Fruit fly (Drosophila melanogaster) whole organism, embryonic: ENCODE results near the gene CG7889.

Experiments used
- Abd-B ChIP-seq: fragments of 200-800 bp; sonication (Bioruptor generic); optimal IDR thresholded peaks from 2 replicates; lab custom pipeline; 2018; ENCODE audit warnings: missing biosample characterization, mild to moderate bottlenecking, missing genetic modification characterization, moderate library complexity
- Awh ChIP-seq: fragments of 200-800 bp; sonication (Bioruptor generic); IDR thresholded peaks from 2 replicates; pipeline ENCODE4, ENCODE4 v1.3.6; 2022; ENCODE audit warnings: missing biosample characterization, missing genetic modification characterization
- CG11085 ChIP-seq: fragments of 200-800 bp; sonication (Bioruptor generic); IDR thresholded peaks from 2 replicates; pipeline ENCODE4 v1.3.6; 2022; ENCODE audit warnings: missing biosample characterization, missing genetic modification characterization
- CG11456 ChIP-seq: fragments of 200-800 bp; sonication (Bioruptor generic); IDR thresholded peaks from 3 replicates; pipeline ENCODE4 v1.3.6; 2022; ENCODE audit warnings: missing biosample characterization, missing genetic modification characterization
- CG12104 ChIP-seq: fragments of 200-800 bp; sonication (Bioruptor generic); optimal IDR thresholded peaks from 3 replicates; lab custom pipeline; 2016; ENCODE audit warnings: missing biosample characterization, missing genetic modification characterization
- CG12769 ChIP-seq: fragments of 200-800 bp; sonication (Bioruptor generic); optimal IDR thresholded peaks from 2 replicates; lab custom pipeline; 2019; ENCODE audit warnings: missing biosample characterization, mild to moderate bottlenecking, missing genetic modification characterization, moderate library complexity
- CG13624 ChIP-seq: fragments of 200-800 bp; sonication (Bioruptor generic); optimal IDR thresholded peaks from 2 replicates; lab custom pipeline; 2016; ENCODE audit warnings: missing biosample characterization, missing genetic modification characterization
- CG14014 ChIP-seq: fragments of 200-800 bp; sonication (Bioruptor generic); IDR thresholded peaks from 2 replicates; pipeline ENCODE4 v1.3.6; 2022; ENCODE audit warnings: missing biosample characterization, missing genetic modification characterization
- CG14441 ChIP-seq: fragments of 200-800 bp; sonication (Bioruptor generic); IDR thresholded peaks from 2 replicates; pipeline ENCODE4 v1.3.6; 2022; ENCODE audit warnings: missing biosample characterization, missing genetic modification characterization
- CG18262 ChIP-seq: fragments of 200-800 bp; optimal IDR thresholded peaks from 3 replicates; lab custom pipeline; 2019; ENCODE audit warnings: missing biosample characterization, mild to moderate bottlenecking, missing genetic modification characterization, moderate library complexity
- CG2129 ChIP-seq: fragments of 200-800 bp; sonication (Bioruptor generic); IDR thresholded peaks from 2 replicates; pipeline ENCODE4 v1.3.6; 2022; ENCODE audit warnings: missing biosample characterization, missing genetic modification characterization; ENCODE audit not compliant: partially characterized antibody
- CG2678 ChIP-seq: fragments of 200-800 bp; sonication (Bioruptor generic); optimal IDR thresholded peaks from 3 replicates; lab custom pipeline; 2019; ENCODE audit warnings: missing biosample characterization, mild to moderate bottlenecking, missing genetic modification characterization, moderate library complexity
- CG31365 ChIP-seq: fragments of 200-800 bp; sonication (Bioruptor generic); optimal IDR thresholded peaks from 2 replicates; lab custom pipeline; 2018; ENCODE audit warnings: missing biosample characterization, mild to moderate bottlenecking, missing genetic modification characterization
- CG32772 ChIP-seq: fragments of 200-800 bp; sonication (Bioruptor generic); IDR thresholded peaks from 2 replicates; pipeline ENCODE4 v1.3.6; 2022; ENCODE audit warnings: missing biosample characterization, missing genetic modification characterization
- CG4282 ChIP-seq: fragments of 200-800 bp; sonication (Bioruptor generic); optimal IDR thresholded peaks from 2 replicates; lab custom pipeline; 2016; ENCODE audit warnings: missing biosample characterization, missing genetic modification characterization
- CG4424 ChIP-seq: fragments of 200-800 bp; sonication (Bioruptor generic); optimal IDR thresholded peaks from 3 replicates; lab custom pipeline; 2016; ENCODE audit warnings: missing biosample characterization, missing genetic modification characterization
- CG4617 ChIP-seq: fragments of 200-800 bp; sonication (Bioruptor generic); optimal IDR thresholded peaks from 3 replicates; lab custom pipeline; 2016; ENCODE audit warnings: missing biosample characterization, missing genetic modification characterization, borderline replicate concordance
- CG7839 ChIP-seq: fragments of 200-800 bp; sonication (Bioruptor generic); optimal IDR thresholded peaks from 3 replicates; lab custom pipeline; 2018; ENCODE audit warnings: missing biosample characterization, mild to moderate bottlenecking, missing genetic modification characterization, moderate library complexity
- CG7928 ChIP-seq: fragments of 200-800 bp; sonication (Bioruptor generic); optimal IDR thresholded peaks from 2 replicates; lab custom pipeline; 2017; ENCODE audit warnings: missing biosample characterization, mild to moderate bottlenecking, missing genetic modification characterization
- CG8478 ChIP-seq: fragments of >200 bp; optimal IDR thresholded peaks from 2 replicates; lab custom pipeline; 2018
- CG8765 ChIP-seq: fragments of 200-800 bp; sonication (Bioruptor generic); IDR thresholded peaks from 2 replicates; pipeline ENCODE4 v1.3.6; 2022; ENCODE audit warnings: missing biosample characterization, missing genetic modification characterization
- CG9609 ChIP-seq: fragments of 200-800 bp; sonication (Bioruptor generic); optimal IDR thresholded peaks from 3 replicates; lab custom pipeline; 2016; ENCODE audit warnings: missing biosample characterization, missing genetic modification characterization
- CG9727 ChIP-seq: fragments of 200-800 bp; sonication (Bioruptor generic); optimal IDR thresholded peaks from 3 replicates; lab custom pipeline; 2017; ENCODE audit warnings: missing biosample characterization, mild to moderate bottlenecking, missing genetic modification characterization
- D ChIP-seq, 2 experiments: fragments of 200-800 bp in 1 of 2; fragments of >200 bp in 1 of 2; sonication (Bioruptor generic) in 1 of 2; optimal IDR thresholded peaks; 2 replicates in 1 of 2; 3 replicates in 1 of 2; lab custom pipeline; 2017; ENCODE audit warnings: mild to moderate bottlenecking in 1 of 2, missing biosample characterization in 1 of 2, missing genetic modification characterization in 1 of 2, missing genetic modification reagents in 1 of 2
- Deaf1 ChIP-seq: fragments of 200-800 bp; optimal IDR thresholded peaks from 3 replicates; lab custom pipeline; 2019; ENCODE audit warnings: missing biosample characterization, mild to moderate bottlenecking, missing genetic modification characterization, moderate library complexity
- Dip3 ChIP-seq: fragments of 200-800 bp; sonication (Bioruptor generic); optimal IDR thresholded peaks from 3 replicates; lab custom pipeline; 2016; ENCODE audit warnings: missing biosample characterization, missing genetic modification characterization
- Doc2 ChIP-seq: fragments of 200-800 bp; sonication (Bioruptor generic); IDR thresholded peaks from 2 replicates; pipeline ENCODE4 v1.3.6; 2022; ENCODE audit warnings: missing biosample characterization, missing genetic modification characterization
- E2f1 ChIP-seq: fragments of 200-800 bp; sonication (Bioruptor generic); IDR thresholded peaks from 2 replicates; pipeline ENCODE4 v1.3.6; 2022; ENCODE audit warnings: missing biosample characterization, missing genetic modification characterization
- Lpt ChIP-seq: fragments of >200 bp; optimal IDR thresholded peaks from 2 replicates; lab custom pipeline; 2018; ENCODE audit warnings: missing biosample characterization, missing genetic modification characterization
- NC2β ChIP-seq: fragments of 200-800 bp; sonication (Bioruptor generic); optimal IDR thresholded peaks from 2 replicates; lab custom pipeline; 2016; ENCODE audit warnings: missing biosample characterization, missing genetic modification characterization
- Oaz ChIP-seq: fragments of 200-800 bp; sonication (Bioruptor generic); IDR thresholded peaks from 2 replicates; pipeline ENCODE4 v1.3.6; 2022; ENCODE audit warnings: missing biosample characterization, missing genetic modification characterization
- Optix ChIP-seq: fragments of 200-800 bp; sonication (Bioruptor generic); IDR thresholded peaks from 3 replicates; pipeline ENCODE4 v1.3.6; 2022; ENCODE audit warnings: missing biosample characterization, missing genetic modification characterization
- Side ChIP-seq: fragments of 200-800 bp; sonication (Bioruptor generic); optimal IDR thresholded peaks from 2 replicates; lab custom pipeline; 2016; ENCODE audit warnings: missing biosample characterization, missing genetic modification characterization
- TFAM ChIP-seq: fragments of 200-800 bp; sonication (Bioruptor generic); optimal IDR thresholded peaks from 2 replicates; lab custom pipeline; 2017; ENCODE audit warnings: missing biosample characterization, missing genetic modification characterization, inconsistent platforms
- az2 ChIP-seq: fragments of 200-800 bp; sonication (Bioruptor generic); optimal IDR thresholded peaks from 3 replicates; lab custom pipeline; 2016; ENCODE audit warnings: missing biosample characterization, missing genetic modification characterization
- bab2 ChIP-seq: fragments of 200-800 bp; sonication (Bioruptor generic); optimal IDR thresholded peaks from 2 replicates; lab custom pipeline; 2016; ENCODE audit warnings: missing biosample characterization, missing genetic modification characterization
- cad ChIP-seq: fragments of >200 bp; optimal IDR thresholded peaks from 2 replicates; lab custom pipeline; 2017; ENCODE audit warnings: missing biosample characterization, missing genetic modification characterization
- ci ChIP-seq: fragments of 200-800 bp; sonication (Bioruptor generic); IDR thresholded peaks from 3 replicates; pipeline ENCODE4 v1.3.6; 2022; ENCODE audit warnings: missing biosample characterization, missing genetic modification characterization
- disco-r ChIP-seq: fragments of 200-800 bp; sonication (Bioruptor generic); optimal IDR thresholded peaks from 2 replicates; lab custom pipeline; 2016; ENCODE audit warnings: missing biosample characterization, missing genetic modification characterization
- grn ChIP-seq: fragments of 200-800 bp; sonication (Bioruptor generic); optimal IDR thresholded peaks from 3 replicates; lab custom pipeline; 2017; ENCODE audit warnings: missing biosample characterization, missing genetic modification characterization
- hb ChIP-seq: fragments of 200-800 bp; sonication (Bioruptor generic); IDR thresholded peaks from 3 replicates; pipeline ENCODE4 v1.3.6; 2022; ENCODE audit warnings: missing biosample characterization, missing genetic modification characterization; ENCODE audit not compliant: partially characterized antibody
- lbe ChIP-seq: fragments of 200-800 bp; sonication (Bioruptor generic); optimal IDR thresholded peaks from 2 replicates; lab custom pipeline; 2016; ENCODE audit warnings: missing biosample characterization, mild to moderate bottlenecking, missing genetic modification characterization
- nerfin-1 ChIP-seq: fragments of 200-800 bp; sonication (Bioruptor generic); optimal IDR thresholded peaks from 3 replicates; lab custom pipeline; 2019; ENCODE audit warnings: missing biosample characterization, mild to moderate bottlenecking, missing genetic modification characterization, moderate library complexity
- nerfin-2 ChIP-seq: fragments of 200-800 bp; sonication (Bioruptor generic); IDR thresholded peaks from 2 replicates; pipeline ENCODE4 v1.3.6; 2022; ENCODE audit warnings: missing biosample characterization, missing genetic modification characterization; ENCODE audit not compliant: partially characterized antibody
- odd ChIP-seq: fragments of 200-800 bp; sonication (Bioruptor generic); optimal IDR thresholded peaks from 2 replicates; lab custom pipeline; 2017; ENCODE audit warnings: missing biosample characterization, mild to moderate bottlenecking, missing genetic modification characterization
- repo ChIP-seq: fragments of 200-800 bp; sonication (Bioruptor generic); optimal IDR thresholded peaks from 2 replicates; lab custom pipeline; 2016; ENCODE audit warnings: missing biosample characterization, missing genetic modification characterization
- sens-2 ChIP-seq: fragments of 200-800 bp; sonication (Bioruptor generic); IDR thresholded peaks from 2 replicates; pipeline ENCODE4 v1.3.6; 2022; ENCODE audit warnings: missing biosample characterization, missing genetic modification characterization
- tap ChIP-seq: fragments of 200-800 bp; optimal IDR thresholded peaks from 3 replicates; lab custom pipeline; 2019; ENCODE audit warnings: missing biosample characterization, mild to moderate bottlenecking, missing genetic modification characterization, moderate library complexity
- ttk ChIP-seq: fragments of 200-800 bp; sonication (Bioruptor generic); IDR thresholded peaks from 2 replicates; pipeline ENCODE4 v2.1.2; 2022; ENCODE audit warnings: missing biosample characterization, missing genetic modification characterization
- zfh1 ChIP-seq: fragments of 200-800 bp; sonication (Bioruptor generic); IDR thresholded peaks from 3 replicates; pipeline ENCODE4 v1.3.6; 2022; ENCODE audit warnings: missing biosample characterization, missing genetic modification characterization

Gene CG7889

dm6 chrX:19289318-19289970, 46.0 kb downstream of the CG7889 start (continued):
- TF ChIP-seq CG9727 (GFP tag; lab: Kevin White, UChicago) (peak; percentile 69), CG14014 (GFP tag; lab: Robert Waterston, UW) (peak; percentile 91), CG4282 (no peak), Abd-B (peak; percentile 85), cad (no peak), CG12104 (GFP tag; lab: Kevin White, UChicago) (peak; percentile 72), CG8478 (no peak), E2f1 (GFP tag; lab: Robert Waterston, UW) (peak; percentile 85), CG12769 (peak; percentile 92), Dip3 (GFP tag; lab: Kevin White, UChicago) (peak; percentile 79), CG7928 (GFP tag; lab: Kevin White, UChicago) (no peak), hb (GFP tag; lab: Robert Waterston, UW) (no peak), tap (tag; lab: Kevin White, UChicago) (peak; percentile 92), az2 (GFP tag; lab: Kevin White, UChicago) (peak; percentile 90), lbe (GFP tag; lab: Kevin White, UChicago) (peak; percentile 96), CG13624 (GFP tag; lab: Kevin White, UChicago) (peak; percentile 75), Oaz (GFP tag; lab: Robert Waterston, UW) (peak; percentile 89), CG2678 (tag; lab: Kevin White, UChicago) (peak; percentile 91), CG7839 (peak; percentile 90), TFAM (GFP tag; lab: Kevin White, UChicago) (peak; percentile 19), Doc2 (GFP tag; lab: Robert Waterston, UW) (peak; percentile 65; the same call in 1 of the 2 replicates), CG4424 (GFP tag; lab: Kevin White, UChicago) (peak; percentile 90), ttk (GFP tag; lab: Robert Waterston, UW) (peak; percentile 94), zfh1 (GFP tag; lab: Robert Waterston, UW) (peak; percentile 94), nerfin-2 (GFP tag; lab: Robert Waterston, UW) (no peak), grn (peak; percentile 52), Lpt (GFP tag; lab: Kevin White, UChicago) (no peak), CG31365 (tag; lab: Kevin White, UChicago) (peak; percentile 67), Side (peak; percentile 81), Optix (GFP tag; lab: Robert Waterston, UW) (peak; percentile 94), repo (GFP tag; lab: Kevin White, UChicago) (peak; percentile 84), CG11085 (peak; percentile 70), CG18262 (tag; lab: Kevin White, UChicago) (peak; percentile 79), CG4617 (peak; percentile 69), CG32772 (GFP tag; lab: Robert Waterston, UW) (peak; percentile 93), odd (GFP tag; lab: Kevin White, UChicago) (peak; percentile 77), NC2β (GFP tag; lab: Kevin White, UChicago) (peak; percentile 80), CG14441 (GFP tag; lab: Robert Waterston, UW) (peak; percentile 94), CG9609 (GFP tag; lab: Kevin White, UChicago) (peak; percentile 85), Deaf1 (tag; lab: Kevin White, UChicago) (peak; percentile 52), Awh (GFP tag; lab: Robert Waterston, UW) (peak; percentile 93), CG8765 (GFP tag; lab: Robert Waterston, UW) (peak; percentile 14; the same call in 1 of the 2 replicates), sens-2 (GFP tag; lab: Robert Waterston, UW) (peak; percentile 89), nerfin-1 (tag; lab: Kevin White, UChicago) (peak; percentile 83), ci (GFP tag; lab: Robert Waterston, UW) (peak; percentile 98), CG11456 (GFP tag; lab: Robert Waterston, UW) (peak; percentile 92), bab2 (GFP tag; lab: Kevin White, UChicago) (peak; percentile 88), CG2129 (GFP tag; lab: Robert Waterston, UW) (no peak), disco-r (peak; percentile 45), D (optimal IDR thresholded peaks at IDR 0.05; lab: Kevin White, UChicago) (no peak), D (GFP tag; optimal IDR thresholded peaks at IDR 0.05; lab: Kevin White, UChicago) (peak; percentile 77)
